Fruit fly (Drosophila melanogaster): ENCODE results near the gene psd.

psd gene

DNA sequence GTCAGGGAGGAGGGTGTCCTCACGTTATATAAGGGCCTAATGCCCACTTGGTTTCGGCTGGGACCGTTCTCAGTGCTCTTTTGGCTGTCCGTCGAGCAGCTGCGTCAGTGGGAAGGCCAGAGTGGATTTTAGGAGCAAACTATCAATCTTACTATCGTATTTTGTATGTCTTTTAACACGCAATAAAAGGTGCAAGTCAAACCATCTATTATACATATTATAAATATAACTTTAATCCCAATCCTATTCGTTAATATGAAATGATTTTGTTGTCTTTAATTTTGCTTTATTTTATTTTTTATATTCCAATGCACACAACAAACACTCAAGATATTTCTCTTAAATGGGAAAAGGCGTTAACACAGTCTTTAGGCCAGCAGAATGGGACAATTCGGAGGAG is 4.8 kb upstream of the psd start, which contains the start of gene Ucp4B:
Gene Ucp4B, plus strand, starts transcription at position 301 of the 400 bp plus-strand sequence.
- TF ChIP-seq CG8478 (optimal IDR thresholded peaks at IDR 0.05) (no peak), CTCF (optimal IDR thresholded peaks at IDR 0.05) (no peak)

DNA sequence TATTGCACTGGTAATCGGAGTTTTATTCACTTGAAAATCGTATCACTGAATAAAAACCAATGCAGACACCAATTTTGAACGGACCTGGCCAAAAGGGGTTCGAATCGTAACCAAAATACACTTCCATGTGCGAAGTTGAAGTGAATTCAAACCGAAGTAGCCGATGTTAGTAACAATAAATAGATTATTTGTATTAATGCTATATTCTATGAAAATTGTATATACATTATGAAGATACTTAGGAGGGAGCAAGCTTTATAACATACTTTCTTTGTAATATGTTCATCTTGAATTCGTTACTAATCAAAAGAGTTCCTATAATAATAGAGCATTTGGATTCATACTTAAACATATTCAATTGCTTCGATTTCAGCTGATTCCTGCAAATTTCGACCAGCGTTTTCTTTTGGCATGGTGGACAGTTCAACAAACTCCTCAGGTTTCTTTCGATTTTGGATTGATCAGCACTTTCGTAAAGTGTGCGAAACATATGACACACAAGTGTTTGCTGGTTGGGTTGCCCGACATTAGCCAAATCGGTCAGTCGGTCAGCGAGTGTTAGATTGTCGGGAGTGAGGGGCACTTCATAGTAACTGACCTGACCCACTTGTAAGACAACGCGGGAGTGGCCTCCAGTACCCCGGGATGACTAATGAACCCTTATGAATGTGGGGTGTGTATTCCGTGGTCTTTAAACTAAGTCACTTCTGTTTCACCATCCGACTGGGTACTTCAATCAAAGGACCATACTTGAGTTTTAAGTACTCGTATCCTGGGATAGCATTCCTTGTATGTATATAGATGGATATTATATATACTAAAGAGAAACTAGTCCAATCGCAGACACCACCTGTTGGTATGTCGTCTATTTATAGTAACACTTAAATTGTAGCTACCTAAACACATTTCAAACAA is 3.2 kb upstream of the psd start, which contains the start of the genes CG13992 and Ucp4C:
Gene CG13992, minus strand, starts transcription at position 51 of the 915 bp plus-strand sequence.
Gene Ucp4C, plus strand, starts transcription at position 865 of the 915 bp plus-strand sequence.
- TF ChIP-seq CTCF (optimal IDR thresholded peaks at IDR 0.05): no peak
- no peak for TF ChIP-seq CG8478 (optimal IDR thresholded peaks at IDR 0.05)

DNA sequence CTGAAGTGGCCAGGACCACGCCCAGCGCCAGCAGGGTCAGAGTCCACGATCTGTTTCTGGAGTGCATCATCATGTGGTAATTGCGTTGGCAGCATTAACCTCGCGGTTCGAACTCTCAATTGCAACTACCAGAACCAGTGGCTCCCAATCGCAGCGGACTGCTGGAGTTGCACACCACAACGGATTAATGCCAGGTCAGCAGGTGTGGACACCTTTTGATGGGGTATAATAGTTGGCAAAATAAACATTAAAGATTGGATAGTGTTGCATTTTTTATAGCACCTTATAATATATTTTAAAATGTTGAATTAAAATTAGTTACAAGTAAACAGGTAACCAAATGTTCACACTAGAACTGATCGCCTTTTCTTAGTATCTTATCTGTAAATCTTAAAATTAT is 540 bp downstream of the psd start:
- TF ChIP-seq CG8478 (optimal IDR thresholded peaks at IDR 0.05) (no peak), CTCF (optimal IDR thresholded peaks at IDR 0.05) (no peak)

DNA sequence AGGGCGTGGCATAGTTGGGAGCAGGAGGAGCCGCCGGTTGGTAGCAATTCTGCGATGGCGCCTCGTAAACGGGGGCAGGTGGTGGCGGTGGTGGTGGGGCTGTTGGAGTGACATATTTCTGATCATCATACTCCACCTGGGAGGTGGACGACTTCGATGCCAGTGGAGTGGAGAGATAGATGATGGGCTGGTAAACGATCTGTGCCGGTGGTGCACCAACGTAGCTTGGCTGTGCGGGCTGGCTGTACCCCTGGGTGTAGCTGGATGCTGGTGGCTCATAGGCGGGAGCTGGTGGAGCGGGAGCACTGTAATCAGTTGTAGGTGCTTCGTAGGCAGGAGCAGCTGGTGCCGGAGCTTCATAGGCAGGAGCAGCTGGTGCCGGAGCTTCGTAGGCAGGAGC is 1.5 kb downstream of the psd start:
- TF ChIP-seq CTCF (optimal IDR thresholded peaks at IDR 0.05) (no peak), CG8478 (optimal IDR thresholded peaks at IDR 0.05) (no peak)

DNA sequence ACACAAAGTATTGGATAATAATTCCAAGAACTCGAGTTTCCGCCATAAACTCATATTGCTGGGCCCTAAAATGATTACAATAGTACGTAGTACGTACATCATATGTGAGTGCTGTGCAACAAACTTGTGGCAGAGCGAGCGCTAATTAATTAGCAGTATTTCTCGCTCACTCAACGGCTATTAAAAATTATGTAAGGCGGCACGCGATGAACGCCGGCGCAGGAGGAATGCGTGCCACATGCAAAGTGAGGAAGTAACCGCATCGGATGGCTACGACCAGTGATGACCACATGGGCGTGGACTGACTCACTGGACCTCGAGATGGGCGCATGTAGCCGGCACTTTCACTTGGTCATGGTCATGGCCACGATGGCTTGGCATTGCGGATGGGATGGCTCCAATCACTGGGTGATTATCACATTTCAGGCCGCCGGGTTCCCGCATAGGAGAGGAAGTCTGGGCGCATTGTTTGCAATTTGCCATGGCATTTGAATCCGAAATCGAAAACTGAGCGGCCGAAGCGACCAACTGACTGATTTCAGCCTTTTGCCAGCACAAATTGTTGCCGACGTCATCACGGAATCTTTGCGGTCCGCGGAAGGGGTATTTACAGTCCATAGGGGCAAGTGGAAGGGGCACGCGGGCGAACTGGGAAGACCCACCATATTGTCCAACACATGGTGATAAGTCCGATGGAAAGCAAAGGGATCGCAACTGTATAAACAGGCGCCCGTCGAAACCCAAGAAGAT is 3.4 kb downstream of the psd start:
- TF ChIP-seq CG8478 (optimal IDR thresholded peaks at IDR 0.05) (no peak), CTCF (optimal IDR thresholded peaks at IDR 0.05) (no peak)

DNA sequence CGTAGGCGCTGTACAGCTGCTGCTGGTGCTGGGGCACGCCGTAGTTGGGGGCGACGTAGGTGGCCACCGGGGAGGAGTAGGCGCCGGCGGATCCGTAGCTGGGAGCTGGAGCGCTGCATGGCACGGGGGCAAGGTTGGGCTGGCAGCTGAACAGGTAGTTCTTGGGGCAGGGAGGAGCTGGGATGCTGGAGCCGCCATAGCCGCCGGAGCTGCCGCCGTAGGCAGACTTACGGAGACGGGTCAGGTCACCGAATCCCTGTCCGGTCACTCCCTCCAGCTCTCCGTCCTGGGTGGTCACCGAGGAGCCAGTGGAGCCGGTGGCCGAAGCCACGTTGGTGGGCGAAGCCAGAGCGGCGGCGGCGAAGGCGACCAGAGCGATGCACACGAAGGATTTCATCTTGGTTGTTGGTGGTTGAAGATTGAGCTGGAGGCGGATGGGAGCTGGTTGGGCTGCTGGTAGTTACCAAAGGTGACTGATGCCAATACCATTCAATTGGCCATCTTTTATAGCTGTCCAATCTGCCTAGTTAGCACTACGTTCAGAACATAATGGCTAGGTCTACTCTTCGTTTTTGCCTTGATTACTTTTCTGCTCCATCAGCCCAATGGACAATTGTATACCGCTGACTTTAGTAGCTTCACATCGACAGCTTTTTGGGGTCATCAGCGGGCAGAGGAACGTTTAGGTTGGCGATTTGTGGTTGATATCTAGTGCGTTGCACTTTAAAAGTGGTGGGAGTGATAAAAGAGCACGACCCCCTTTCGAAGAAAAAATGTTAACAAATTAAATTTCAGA is 4.7 kb downstream of the psd start, which contains the start of gene Vm26Aa:
Gene Vm26Aa, minus strand, starts transcription at position 478 of the 796 bp plus-strand sequence.
- TF ChIP-seq CG8478 (optimal IDR thresholded peaks at IDR 0.05) (no peak), CTCF (optimal IDR thresholded peaks at IDR 0.05) (no peak)

DNA sequence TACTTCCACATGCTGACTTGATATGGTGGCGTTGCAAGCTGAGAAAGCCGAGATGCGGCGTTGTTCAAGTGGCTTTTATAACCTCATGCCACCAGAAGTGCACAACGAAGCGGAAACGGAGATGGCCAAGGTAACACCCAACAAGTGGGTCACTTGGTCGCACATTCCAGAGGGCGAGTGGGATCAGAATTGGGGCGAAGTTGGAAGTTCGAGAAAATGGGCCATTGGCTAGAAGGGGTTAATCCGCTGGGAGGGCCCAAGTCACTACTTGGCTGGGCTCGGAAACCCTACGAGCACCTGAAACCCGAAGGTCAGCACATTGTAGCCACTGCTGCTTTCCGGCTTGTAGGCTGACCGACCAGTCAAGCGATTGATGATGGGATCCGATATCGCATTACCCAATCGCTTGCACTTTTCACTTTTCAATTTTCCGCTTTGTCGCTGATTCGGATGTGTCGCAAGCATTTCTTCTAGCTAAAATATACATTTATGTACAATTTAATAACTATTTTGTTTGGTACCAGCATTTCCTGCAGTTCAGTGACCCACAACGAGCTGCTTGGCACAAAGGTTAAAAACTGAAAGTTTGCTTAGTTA is 6.1 kb downstream of the psd start, which contains the start of gene Vm26Ac:
Gene Vm26Ac, minus strand, starts transcription at position 51 of the 597 bp plus-strand sequence.
- TF ChIP-seq CG8478 (optimal IDR thresholded peaks at IDR 0.05): no peak
- TF ChIP-seq CTCF (optimal IDR thresholded peaks at IDR 0.05): no peak

DNA sequence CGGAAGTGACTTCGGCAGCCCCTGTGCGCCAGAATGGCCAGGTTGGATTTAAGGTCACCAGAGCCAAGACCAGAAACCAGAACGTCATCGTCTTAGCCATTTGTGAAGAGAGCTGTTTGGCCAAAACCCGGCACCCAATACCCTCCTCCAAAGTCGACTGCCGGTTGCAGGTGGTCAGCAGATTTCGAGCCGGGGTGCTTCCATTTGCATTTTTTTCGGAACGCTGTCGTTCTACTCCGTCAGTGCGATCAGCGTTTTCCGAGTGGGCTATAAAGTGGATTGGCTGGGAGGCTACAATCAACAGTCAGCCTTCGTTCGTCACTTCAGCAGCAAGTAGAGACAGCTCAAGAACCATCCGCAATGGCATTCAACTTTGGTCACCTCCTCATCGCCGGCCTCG is 8.0 kb downstream of the psd start, which contains the start of the genes CG13998 and Vm26Ab:
Gene CG13998, minus strand, starts transcription at position 114 of the 400 bp plus-strand sequence.
Gene Vm26Ab, plus strand, starts transcription at position 299 of the 400 bp plus-strand sequence.
- no peak for TF ChIP-seq CG8478 (optimal IDR thresholded peaks at IDR 0.05)
- TF ChIP-seq CTCF (optimal IDR thresholded peaks at IDR 0.05): no peak

DNA sequence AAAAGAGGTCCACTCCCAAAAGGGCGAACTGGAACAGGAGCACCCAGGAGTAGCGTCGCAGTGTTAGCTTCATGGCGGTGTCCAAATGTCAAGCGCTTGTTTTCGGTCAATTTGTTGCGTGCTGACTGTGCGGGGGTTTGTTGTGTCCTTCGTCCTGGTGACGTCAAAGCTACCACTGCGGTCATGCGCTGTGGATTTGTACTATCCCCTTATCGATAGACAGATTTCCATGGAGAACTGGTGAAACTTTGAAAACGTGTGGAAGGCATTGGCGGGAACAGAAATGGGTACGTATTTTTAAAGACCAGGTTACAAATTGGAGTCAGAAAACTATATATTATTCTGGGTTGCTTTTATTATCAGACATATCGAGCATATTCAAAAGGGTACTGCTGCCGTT is 8.6 kb downstream of the psd start, which contains the start of gene CG13999:
Gene CG13999, minus strand, starts transcription at position 314 of the 400 bp plus-strand sequence.
- TF ChIP-seq CG8478 (optimal IDR thresholded peaks at IDR 0.05) (no peak), CTCF (optimal IDR thresholded peaks at IDR 0.05) (no peak)

DNA sequence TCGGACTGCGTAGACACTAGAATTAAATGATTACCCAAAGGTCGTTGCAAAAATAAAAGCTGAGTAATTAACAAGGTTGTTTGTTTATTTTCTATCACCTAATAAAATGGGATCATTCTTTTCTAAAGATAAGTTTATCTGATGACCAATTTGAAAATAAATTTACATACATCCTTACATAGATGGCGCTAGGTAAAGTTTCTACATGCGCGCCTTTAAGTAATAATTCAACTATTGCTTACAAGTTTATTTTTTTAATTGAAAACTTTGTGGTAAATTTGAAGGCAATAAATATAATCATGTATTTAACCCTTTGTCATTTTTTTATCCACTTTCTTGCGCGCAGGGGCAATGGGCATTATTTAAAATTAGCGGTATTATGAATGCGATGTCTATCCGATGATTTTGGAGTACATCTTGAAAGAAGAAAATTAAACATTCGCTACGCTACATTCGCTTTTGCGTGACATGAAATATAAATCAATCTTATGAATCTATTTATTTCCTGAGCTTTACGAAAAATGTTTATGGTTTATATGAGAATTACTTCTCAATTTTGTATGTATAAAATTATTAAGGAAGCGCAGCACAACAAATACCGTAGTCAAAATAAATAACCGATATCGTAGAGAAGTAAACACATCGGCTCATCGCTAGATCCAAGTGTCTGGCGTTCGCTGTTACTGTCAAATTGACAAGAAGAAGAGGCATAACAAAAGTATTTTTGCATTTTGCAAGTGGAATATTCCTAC is 15.8 kb downstream of the psd start, which contains the start of gene CG9044:
Gene CG9044, plus strand, starts transcription at position 676 of the 752 bp plus-strand sequence.
- TF ChIP-seq CG8478 (optimal IDR thresholded peaks at IDR 0.05) (no peak), CTCF (optimal IDR thresholded peaks at IDR 0.05) (peak; percentile 60 to 81)

DNA sequence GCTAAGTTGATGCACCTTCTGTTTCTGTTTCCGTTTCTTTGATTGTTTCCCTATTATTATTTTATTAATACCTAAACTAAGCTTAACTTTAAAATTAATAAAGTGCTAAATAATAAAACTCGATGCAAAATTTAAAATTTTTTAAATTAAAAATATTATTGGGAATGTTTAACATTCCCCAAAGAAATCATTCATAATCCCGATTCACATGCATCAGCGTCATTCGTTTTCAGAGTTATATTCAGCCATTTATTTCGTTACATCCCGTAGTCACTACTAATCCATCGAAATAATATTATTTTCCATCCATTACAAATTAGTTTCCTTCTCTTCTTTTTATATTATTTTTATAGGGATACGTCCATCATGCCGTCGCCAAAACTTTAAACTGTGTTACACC is 17.2 kb downstream of the psd start:
- no peak for TF ChIP-seq CTCF (optimal IDR thresholded peaks at IDR 0.05)
- TF ChIP-seq CG8478 (optimal IDR thresholded peaks at IDR 0.05): no peak

DNA sequence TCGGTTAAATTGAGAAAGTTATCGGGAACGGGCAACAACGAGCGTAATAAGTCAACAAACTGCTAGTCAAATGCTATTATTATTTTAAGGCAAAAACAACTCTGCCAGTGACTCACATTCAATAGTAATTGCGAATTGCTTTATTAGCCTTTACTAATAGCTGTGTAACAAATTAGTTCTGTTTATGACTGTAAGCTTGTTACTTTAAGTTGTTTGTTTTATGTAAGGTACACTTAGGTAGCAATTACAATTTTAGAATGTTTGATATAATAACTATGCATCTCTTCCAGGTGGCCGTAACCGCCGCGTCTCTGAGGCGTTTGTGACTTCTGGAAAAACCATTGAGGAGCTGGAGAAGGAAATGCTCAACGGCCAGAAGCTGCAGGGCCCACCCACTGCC is 18.0 kb downstream of the psd start:
- TF ChIP-seq CTCF (optimal IDR thresholded peaks at IDR 0.05) (no peak), CG8478 (optimal IDR thresholded peaks at IDR 0.05) (no peak)

Measured in S2 (cell line).